Fruit fly (Drosophila melanogaster) whole organism, adult: ENCODE measurements around the gene CG7601.

Experiments
- CG12768 ChIP-seq: fragments of 200-800 bp; sonication (Bioruptor generic); optimal IDR thresholded peaks from 2 replicates; lab custom pipeline; 2017; ENCODE audit warnings: missing biosample characterization, missing genetic modification characterization, mild to moderate bottlenecking, moderate library complexity, missing genetic modification reagents
- CG1620 ChIP-seq: fragments of 200-800 bp; sonication (Bioruptor generic); optimal IDR thresholded peaks from 2 replicates; lab custom pipeline; 2016; ENCODE audit warnings: missing biosample characterization, missing genetic modification characterization
- CG7045 ChIP-seq: fragments of 200-800 bp; sonication (Bioruptor generic); optimal IDR thresholded peaks from 2 replicates; lab custom pipeline; 2017; ENCODE audit warnings: missing biosample characterization, mild to moderate bottlenecking, missing genetic modification characterization
- CG7101 ChIP-seq: fragments of 200-800 bp; sonication (Bioruptor generic); optimal IDR thresholded peaks from 2 replicates; lab custom pipeline; 2018; ENCODE audit warnings: missing biosample characterization, mild to moderate bottlenecking, missing genetic modification characterization, moderate library complexity
- Clk ChIP-seq: fragments of 200-800 bp; sonication (Bioruptor generic); optimal IDR thresholded peaks from 2 replicates; lab custom pipeline; 2017; ENCODE audit warnings: missing biosample characterization, missing genetic modification characterization
- Mnt ChIP-seq: fragments of 200-800 bp; sonication (Bioruptor generic); optimal IDR thresholded peaks from 2 replicates; lab custom pipeline; 2016; ENCODE audit warnings: missing biosample characterization, mild to moderate bottlenecking, missing genetic modification characterization
- cic ChIP-seq: fragments of 200-800 bp; sonication (Bioruptor generic); optimal IDR thresholded peaks from 2 replicates; lab custom pipeline; 2017; ENCODE audit warnings: missing biosample characterization, mild to moderate bottlenecking, missing genetic modification characterization, moderate library complexity
- ovo ChIP-seq: fragments of 200-800 bp; sonication (Bioruptor generic); optimal IDR thresholded peaks from 2 replicates; lab custom pipeline; 2016; ENCODE audit warnings: missing biosample characterization, missing genetic modification characterization
- pad ChIP-seq: fragments of 200-800 bp; sonication (Bioruptor generic); optimal IDR thresholded peaks from 3 replicates; lab custom pipeline; 2017; ENCODE audit warnings: missing biosample characterization, missing genetic modification characterization, mild to moderate bottlenecking, moderate library complexity, missing genetic modification reagents
- toe ChIP-seq: fragments of 200-800 bp; sonication (Bioruptor generic); optimal IDR thresholded peaks from 2 replicates; lab custom pipeline; 2016; ENCODE audit warnings: missing biosample characterization, missing genetic modification characterization

- no peak for TF ChIP-seq CG7045 (GFP tag; lab: Kevin White, UChicago)
- no peak for TF ChIP-seq CG1620
- no peak for TF ChIP-seq Clk (GFP tag; lab: Kevin White, UChicago)
- no peak for TF ChIP-seq cic (GFP tag; lab: Kevin White, UChicago)
- TF ChIP-seq CG12768 (GFP tag; lab: Kevin White, UChicago), result no peak
- no peak for TF ChIP-seq CG7101 (tag; lab: Kevin White, UChicago)
- TF ChIP-seq ovo (GFP tag; lab: Kevin White, UChicago), result no peak
- no peak for TF ChIP-seq toe (GFP tag; lab: Kevin White, UChicago)
- TF ChIP-seq Mnt (GFP tag; lab: Kevin White, UChicago), result no peak
- no peak for TF ChIP-seq pad (GFP tag; lab: Kevin White, UChicago)
These were observed 44.4 kb downstream of the CG7601 start, which contains the start of gene dmrt99B for dm6 chr3R:29692009-29692641.
